Worm (Caenorhabditis elegans): ENCODE data around the gene B0507.9.
A peak's percentile ranks its signal among the peaks of the same experiment; 100 is the strongest.

Gene B0507.9

ce11 chrV:8765938-8766337 is at the start of gene B0507.9:
TSS of gene B0507.9 (minus strand) at chrV:8766038.
- TF ChIP-seq egl-5 (tag; optimal IDR thresholded peaks at IDR 0.05) (no peak), ceh-82 (tag; optimal IDR thresholded peaks at IDR 0.05) (no peak), fos-1 (tag; optimal IDR thresholded peaks at IDR 0.05) (no peak), zag-1 (tag; optimal IDR thresholded peaks at IDR 0.05) (no peak)

- no peak for TF ChIP-seq nhr-11 (tag; optimal IDR thresholded peaks at IDR 0.05)
- TF ChIP-seq tbx-2 (tag; optimal IDR thresholded peaks at IDR 0.05) = peak; percentile 3
- no peak for TF ChIP-seq fkh-10 (GFP tag; optimal IDR thresholded peaks at IDR 0.05)
- TF ChIP-seq R02D3.7 (tag; optimal IDR thresholded peaks at IDR 0.05) = no peak
- no peak for TF ChIP-seq nfya-1 (tag; optimal IDR thresholded peaks at IDR 0.05; ENCODE audit: insufficient read depth)
- no peak for TF ChIP-seq zag-1 (tag; optimal IDR thresholded peaks at IDR 0.05)
- no peak for TF ChIP-seq pha-4 (tag; optimal IDR thresholded peaks at IDR 0.05)
- no peak for TF ChIP-seq nhr-28 (tag; optimal IDR thresholded peaks at IDR 0.05)
These were observed 39.2 kb upstream of the B0507.9 start for ce11 chrV:8805047-8805446.

- no peak for TF ChIP-seq egl-27 (tag; optimal IDR thresholded peaks at IDR 0.05)
- TF ChIP-seq unc-62 (GFP tag; optimal IDR thresholded peaks at IDR 0.05) = peak; percentile 3
- TF ChIP-seq ceh-16 (tag; optimal IDR thresholded peaks at IDR 0.05) = no peak
- peak; percentile 48 for TF ChIP-seq lin-39 (tag; optimal IDR thresholded peaks at IDR 0.05)
- TF ChIP-seq nhr-77 (tag; optimal IDR thresholded peaks at IDR 0.05) = no peak
- no peak for TF ChIP-seq egl-5 (tag; optimal IDR thresholded peaks at IDR 0.05)
- peak; percentile 8 for TF ChIP-seq hmg-11 (tag; optimal IDR thresholded peaks at IDR 0.05)
These were observed 36.4 kb upstream of the B0507.9 start for ce11 chrV:8802252-8802651.

- no peak for TF ChIP-seq elt-3 (tag; optimal IDR thresholded peaks at IDR 0.05)
- TF ChIP-seq fkh-10 (GFP tag; optimal IDR thresholded peaks at IDR 0.05) = peak; percentile 32
These were observed 35.2 kb upstream of the B0507.9 start, which contains the start of gene magu-2 for ce11 chrV:8800978-8801559. TSS of gene magu-2 (minus strand) at chrV:8801028.

- TF ChIP-seq nhr-25 (tag; optimal IDR thresholded peaks at IDR 0.05) (peak; percentile 29), unc-39 (tag; optimal IDR thresholded peaks at IDR 0.05) (no peak), ztf-11 (tag; optimal IDR thresholded peaks at IDR 0.05) (no peak), snpc-4 (tag; optimal IDR thresholded peaks at IDR 0.05) (no peak), fkh-10 (GFP tag; optimal IDR thresholded peaks at IDR 0.05) (no peak), nhr-11 (tag; optimal IDR thresholded peaks at IDR 0.05) (no peak), elt-2 (tag; optimal IDR thresholded peaks at IDR 0.05) (peak; percentile 21), mml-1 (tag; optimal IDR thresholded peaks at IDR 0.05) (no peak), nhr-77 (tag; optimal IDR thresholded peaks at IDR 0.05) (no peak), ZK546.5 (tag; optimal IDR thresholded peaks at IDR 0.05) (no peak)
These were observed 33.5 kb upstream of the B0507.9 start for ce11 chrV:8799293-8799812.

ce11 chrV:8798470-8798869 is 32.6 kb upstream of the B0507.9 start:
- peak; percentile 8 for TF ChIP-seq elt-2 (tag; optimal IDR thresholded peaks at IDR 0.05)
- no peak for TF ChIP-seq zag-1 (tag; optimal IDR thresholded peaks at IDR 0.05)
- no peak for TF ChIP-seq egl-5 (tag; optimal IDR thresholded peaks at IDR 0.05)

ce11 chrV:8796889-8797288 is 31.1 kb upstream of the B0507.9 start:
- TF ChIP-seq ama-1 (optimal IDR thresholded peaks at IDR 0.05) (no peak), hmg-11 (tag; optimal IDR thresholded peaks at IDR 0.05) (no peak), lin-15B (tag; optimal IDR thresholded peaks at IDR 0.05) (no peak), pha-4 (tag; optimal IDR thresholded peaks at IDR 0.05) (peak; percentile 44), nhr-237 (tag; optimal IDR thresholded peaks at IDR 0.05) (no peak), nhr-25 (tag; optimal IDR thresholded peaks at IDR 0.05) (no peak)

- TF ChIP-seq nhr-25 (tag; optimal IDR thresholded peaks at IDR 0.05) = no peak
- no peak for TF ChIP-seq fos-1 (tag; optimal IDR thresholded peaks at IDR 0.05)
- TF ChIP-seq ama-1 (optimal IDR thresholded peaks at IDR 0.05) = no peak
- TF ChIP-seq ceh-16 (tag; optimal IDR thresholded peaks at IDR 0.05) = no peak
- no peak for TF ChIP-seq lin-39 (tag; optimal IDR thresholded peaks at IDR 0.05)
- TF ChIP-seq elt-2 (tag; optimal IDR thresholded peaks at IDR 0.05) = peak; percentile 25
These were observed 30.4 kb upstream of the B0507.9 start for ce11 chrV:8796246-8796645.

Data from whole organism, L3 larva.